Fruit fly (Drosophila melanogaster) whole organism, pupa: Measurements from ENCODE around the gene CG11920.
A peak's percentile ranks its signal among the peaks of the same experiment; 100 is the strongest.

Experiments
- CG12605 ChIP-seq: fragments of 200-800 bp; sonication (Bioruptor generic); IDR thresholded peaks from 2 replicates; pipeline ENCODE4 v1.3.6; 2022; ENCODE audit warnings: missing biosample characterization, missing genetic modification characterization
- CG13204 ChIP-seq: fragments of 200-800 bp; sonication (Bioruptor generic); optimal IDR thresholded peaks from 2 replicates; lab custom pipeline; 2018; ENCODE audit warnings: missing biosample characterization, mild to moderate bottlenecking, missing genetic modification characterization, moderate library complexity
- CG14655 ChIP-seq: fragments of 200-800 bp; sonication (Bioruptor generic); optimal IDR thresholded peaks from 3 replicates; lab custom pipeline; 2017; ENCODE audit warnings: mild to moderate bottlenecking, missing biosample characterization, missing genetic modification reagents, missing genetic modification characterization
- CG17806 ChIP-seq: fragments of 200-800 bp; sonication (Bioruptor generic); optimal IDR thresholded peaks from 2 replicates; lab custom pipeline; 2018; ENCODE audit warnings: missing biosample characterization, mild to moderate bottlenecking, missing genetic modification characterization, moderate library complexity
- CG32121 ChIP-seq: fragments of 200-800 bp; sonication (Bioruptor generic); IDR thresholded peaks from 2 replicates; pipeline ENCODE4 v1.3.6; 2022; ENCODE audit warnings: missing biosample characterization, missing genetic modification characterization
- CG34367 ChIP-seq: fragments of 200-800 bp; sonication (Bioruptor generic); optimal IDR thresholded peaks from 2 replicates; lab custom pipeline; 2018; ENCODE audit warnings: missing biosample characterization, mild to moderate bottlenecking, missing genetic modification characterization
- CG4496 ChIP-seq: fragments of 200-800 bp; sonication (Bioruptor generic); IDR thresholded peaks from 3 replicates; pipeline ENCODE4 v1.3.6; 2022; ENCODE audit warnings: missing biosample characterization, missing genetic modification characterization
- CG8301 ChIP-seq: fragments of 200-800 bp; sonication (Bioruptor generic); optimal IDR thresholded peaks from 2 replicates; lab custom pipeline; 2018; ENCODE audit warnings: missing biosample characterization, mild to moderate bottlenecking, missing genetic modification characterization
- CG9948 ChIP-seq: fragments of 200-800 bp; sonication (Bioruptor generic); optimal IDR thresholded peaks from 2 replicates; lab custom pipeline; 2018; ENCODE audit warnings: missing biosample characterization, mild to moderate bottlenecking, missing genetic modification characterization, moderate library complexity
- EcR ChIP-seq: fragments of 200-800 bp; sonication (Bioruptor generic); optimal IDR thresholded peaks from 3 replicates; lab custom pipeline; 2019; ENCODE audit warnings: missing biosample characterization, missing genetic modification characterization, mild to moderate bottlenecking, moderate library complexity, missing genetic modification reagents
- Ets98B ChIP-seq: fragments of 200-800 bp; sonication (Bioruptor generic); IDR thresholded peaks from 2 replicates; pipeline ENCODE4 v1.3.6; 2022; ENCODE audit warnings: missing biosample characterization, missing genetic modification characterization
- Pif1A ChIP-seq: fragments of 200-800 bp; sonication (Bioruptor generic); optimal IDR thresholded peaks from 3 replicates; lab custom pipeline; 2016; ENCODE audit warnings: missing biosample characterization, missing genetic modification characterization
- Snoo ChIP-seq: fragments of 200-800 bp; sonication (Bioruptor generic); optimal IDR thresholded peaks from 3 replicates; lab custom pipeline; 2017; ENCODE audit warnings: missing biosample characterization, mild to moderate bottlenecking, missing genetic modification characterization, inconsistent platforms

DNA sequence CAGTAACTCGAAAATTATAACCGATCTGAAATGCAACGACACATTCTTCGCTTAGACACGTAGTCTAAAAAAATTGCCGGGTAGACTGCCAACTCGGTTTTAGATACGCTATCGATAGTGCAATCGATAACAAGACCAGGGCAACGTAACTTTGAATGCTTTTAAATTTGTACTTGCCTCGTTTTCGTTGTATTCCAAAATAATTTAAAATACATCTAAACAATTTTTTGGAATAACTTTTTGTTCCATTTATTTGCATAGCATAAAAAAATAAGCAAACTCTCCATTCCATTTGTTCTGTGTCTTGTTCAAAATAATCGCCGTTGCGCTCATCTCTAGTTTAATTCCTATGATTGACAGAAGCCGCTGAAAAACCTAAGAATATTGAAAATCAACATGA, 5.1 kb upstream of the CG11920 start, which contains the start of the genes Stt3B and CG11839:
- TF ChIP-seq Snoo (peak; percentile 21), CG32121 (GFP tag; lab: Robert Waterston, UW) (peak; percentile 42; the same call in 1 of the 2 replicates), Ets98B (no peak), Pif1A (GFP tag; lab: Kevin White, UChicago) (no peak), CG8301 (tag; lab: Kevin White, UChicago) (no peak), CG14655 (GFP tag; lab: Kevin White, UChicago) (no peak), EcR (GFP tag; lab: Kevin White, UChicago) (no peak), CG9948 (tag; lab: Kevin White, UChicago) (no peak), CG12605 (no peak), CG4496 (GFP tag; lab: Robert Waterston, UW) (no peak; the same call in 2 of the 3 replicates), CG13204 (GFP tag; lab: Kevin White, UChicago) (no peak), CG34367 (no peak), CG17806 (tag; lab: Kevin White, UChicago) (peak; percentile 28)
